Worm (Caenorhabditis elegans) whole organism, late embryonic: ENCODE measurements around the gene K08D8.7.

Source experiments
- K02D7.2 ChIP-seq: sonication (generic microtip); optimal IDR thresholded peaks from 2 replicates; lab custom pipeline; 2017; ENCODE audit warnings: mild to moderate bottlenecking, missing genetic modification characterization, missing compliant biosample characterization
- ahr-1 ChIP-seq: sonication (generic microtip); optimal IDR thresholded peaks from 2 replicates; lab custom pipeline; 2016; ENCODE audit warnings: missing genetic modification characterization, missing compliant biosample characterization
- ama-1 ChIP-seq: fragments of 150-350 bp; optimal IDR thresholded peaks from 2 replicates; lab custom pipeline; 2014
- ceh-14 ChIP-seq: sonication (generic microtip); optimal IDR thresholded peaks from 2 replicates; lab custom pipeline; 2016; ENCODE audit warnings: missing genotype, missing genetic modification characterization, missing compliant biosample characterization
- ceh-18 ChIP-seq: sonication (generic microtip); optimal IDR thresholded peaks from 2 replicates; lab custom pipeline; 2016; ENCODE audit warnings: missing genetic modification characterization, missing compliant biosample characterization
- ceh-19 ChIP-seq: fragments of 200-800 bp; sonication (Bioruptor generic); optimal IDR thresholded peaks from 2 replicates; lab custom pipeline; 2018; ENCODE audit warnings: mild to moderate bottlenecking, missing genetic modification characterization, missing compliant biosample characterization
- ceh-2 ChIP-seq: sonication (generic microtip); optimal IDR thresholded peaks from 2 replicates; lab custom pipeline; 2016; ENCODE audit warnings: missing genotype, missing genetic modification characterization, missing compliant biosample characterization
- ceh-22 ChIP-seq: sonication (generic microtip); optimal IDR thresholded peaks from 2 replicates; lab custom pipeline; 2017; ENCODE audit warnings: missing biosample characterization, missing genetic modification characterization
- ceh-24 ChIP-seq: sonication (generic microtip); optimal IDR thresholded peaks from 2 replicates; lab custom pipeline; 2016; ENCODE audit warnings: mild to moderate bottlenecking, missing genetic modification characterization, missing compliant biosample characterization
- ceh-45 ChIP-seq: fragments of 200-800 bp; sonication (Bioruptor generic); IDR thresholded peaks from 2 replicates; pipeline ENCODE4 v1.3.6; 2022; ENCODE audit warnings: missing genetic modification reagents, missing genetic modification characterization, missing compliant biosample characterization
- ceh-48 ChIP-seq: sonication (generic microtip); optimal IDR thresholded peaks from 2 replicates; lab custom pipeline; 2016; ENCODE audit warnings: missing genetic modification characterization, inconsistent platforms, missing compliant biosample characterization
- ceh-6 ChIP-seq: fragments of 200-800 bp; sonication (Bioruptor generic); optimal IDR thresholded peaks from 2 replicates; lab custom pipeline; 2018; ENCODE audit warnings: mild to moderate bottlenecking, missing genetic modification characterization, missing compliant biosample characterization
- dmd-4 ChIP-seq: sonication (generic microtip); optimal IDR thresholded peaks from 2 replicates; lab custom pipeline; 2016; ENCODE audit warnings: borderline replicate concordance, missing genetic modification characterization, missing compliant biosample characterization
- dve-1 ChIP-seq: sonication (generic microtip); optimal IDR thresholded peaks from 2 replicates; lab custom pipeline; 2017; ENCODE audit warnings: antibody characterized with exemption, mild to moderate bottlenecking, missing genetic modification characterization, missing compliant biosample characterization
- elt-2 ChIP-seq: sonication (generic microtip); optimal IDR thresholded peaks from 2 replicates; lab custom pipeline; 2016; ENCODE audit warnings: missing genetic modification reagents, missing genetic modification characterization, missing compliant biosample characterization
- elt-4 ChIP-seq: sonication (generic microtip); optimal IDR thresholded peaks from 2 replicates; lab custom pipeline; 2016; ENCODE audit warnings: missing genetic modification characterization, missing compliant biosample characterization
- eyg-1 ChIP-seq: sonication (generic microtip); optimal IDR thresholded peaks from 2 replicates; lab custom pipeline; 2016; ENCODE audit warnings: missing genotype, missing genetic modification characterization, missing compliant biosample characterization
- gmeb-2 ChIP-seq: sonication (generic microtip); optimal IDR thresholded peaks from 2 replicates; lab custom pipeline; 2016; ENCODE audit warnings: missing genetic modification characterization, inconsistent platforms, missing compliant biosample characterization
- hlh-15 ChIP-seq: sonication (generic microtip); optimal IDR thresholded peaks from 2 replicates; lab custom pipeline; 2016; ENCODE audit warnings: missing genetic modification characterization, missing compliant biosample characterization
- hlh-30 ChIP-seq: sonication (generic microtip); optimal IDR thresholded peaks from 2 replicates; lab custom pipeline; 2017; ENCODE audit warnings: antibody characterized with exemption, missing genetic modification characterization, missing compliant biosample characterization; ENCODE audit not compliant: insufficient read depth
- lin-11 ChIP-seq: fragments of 200-800 bp; sonication (Bioruptor generic); optimal IDR thresholded peaks from 2 replicates; lab custom pipeline; 2018; ENCODE audit warnings: mild to moderate bottlenecking, missing genetic modification characterization, missing compliant biosample characterization
- madf-2 ChIP-seq: sonication (generic microtip); optimal IDR thresholded peaks from 2 replicates; lab custom pipeline; 2017; ENCODE audit warnings: missing genetic modification characterization, missing compliant biosample characterization
- nhr-11 ChIP-seq: fragments of 150-350 bp; optimal IDR thresholded peaks from 2 replicates; lab custom pipeline; 2014; ENCODE audit warnings: missing biosample characterization, missing genetic modification characterization
- nhr-232 ChIP-seq: sonication (generic microtip); optimal IDR thresholded peaks from 2 replicates; lab custom pipeline; 2016; ENCODE audit warnings: missing genetic modification characterization, missing compliant biosample characterization
- pag-3 ChIP-seq: sonication (generic microtip); optimal IDR thresholded peaks from 2 replicates; lab custom pipeline; 2016; ENCODE audit warnings: missing compliant biosample characterization, missing genetic modification characterization, borderline replicate concordance
- pat-9 ChIP-seq: fragments of 200-800 bp; sonication (Bioruptor generic); optimal IDR thresholded peaks from 2 replicates; lab custom pipeline; 2018; ENCODE audit warnings: mild to moderate bottlenecking, missing genetic modification characterization, moderate library complexity, missing compliant biosample characterization
- pax-1 ChIP-seq: fragments of 150-350 bp; optimal IDR thresholded peaks from 2 replicates; lab custom pipeline; 2014; ENCODE audit warnings: missing biosample characterization, missing genetic modification characterization
- pha-2 ChIP-seq: sonication (generic microtip); optimal IDR thresholded peaks from 2 replicates; lab custom pipeline; 2017; ENCODE audit warnings: mild to moderate bottlenecking, missing genetic modification characterization, missing compliant biosample characterization
- rnt-1 ChIP-seq: sonication (generic microtip); optimal IDR thresholded peaks from 2 replicates; lab custom pipeline; 2016; ENCODE audit warnings: missing genetic modification characterization, missing compliant biosample characterization
- sdc-2 ChIP-seq: sonication (generic microtip); optimal IDR thresholded peaks from 2 replicates; lab custom pipeline; 2016; ENCODE audit warnings: missing genotype, missing genetic modification characterization, missing compliant biosample characterization
- tbx-7 ChIP-seq: sonication (generic microtip); optimal IDR thresholded peaks from 2 replicates; lab custom pipeline; 2016; ENCODE audit warnings: missing genotype, missing genetic modification characterization, missing compliant biosample characterization
- unc-42 ChIP-seq: sonication (generic microtip); optimal IDR thresholded peaks from 2 replicates; lab custom pipeline; 2016; ENCODE audit warnings: missing genotype, missing genetic modification characterization, missing compliant biosample characterization
- zip-5 ChIP-seq: sonication (generic microtip); optimal IDR thresholded peaks from 2 replicates; lab custom pipeline; 2016; ENCODE audit warnings: missing genetic modification characterization, missing compliant biosample characterization

K08D8.7 gene

DNA sequence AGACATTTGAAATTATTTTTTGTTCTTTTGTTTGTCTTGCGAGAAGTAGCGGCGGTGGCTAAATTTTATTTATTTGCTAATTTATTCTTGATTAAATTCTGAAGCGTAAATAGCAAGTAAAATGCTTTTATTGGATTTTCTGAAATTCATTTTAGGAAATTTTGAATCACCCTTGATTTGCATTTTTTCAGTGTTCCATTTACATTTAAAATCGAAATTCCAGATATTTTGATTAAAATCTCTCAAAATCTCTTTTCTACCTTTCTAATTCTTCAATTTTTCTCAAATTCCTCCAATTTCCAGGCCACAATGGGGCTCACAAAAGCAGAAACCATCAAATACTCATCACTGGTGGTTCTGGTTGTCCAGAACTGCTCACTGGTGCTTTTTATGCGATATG is 41.4 kb upstream of the K08D8.7 start, which contains the start of gene nstp-5:
nstp-5 (plus strand) TSS at position 301 of the 400 bp plus-strand sequence.
- TF ChIP-seq nhr-11 (tag; lab: Kevin White, UChicago) (no peak), ceh-19 (GFP tag; lab: Kevin White, UChicago) (no peak)
- TF ChIP-seq, all 69 proteins: peak for 0

DNA sequence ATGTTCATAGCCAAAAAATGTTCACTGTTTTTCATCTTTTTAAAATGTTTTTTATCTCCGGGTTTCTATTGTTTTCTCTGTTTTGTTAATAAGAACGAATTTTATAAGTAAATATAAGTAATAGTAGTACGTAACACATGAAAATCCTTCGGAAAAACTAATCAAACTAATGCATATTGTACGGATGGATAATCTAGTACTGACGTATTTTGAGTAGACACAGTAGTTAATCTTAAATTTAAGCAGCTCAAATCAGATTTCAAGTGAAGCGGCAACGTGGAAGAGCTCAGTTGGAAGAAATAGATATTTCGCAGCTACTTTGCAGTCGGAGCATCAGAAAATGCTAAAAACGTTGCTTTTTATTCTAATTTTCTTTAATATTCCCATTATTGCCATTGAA is 36.8 kb upstream of the K08D8.7 start, which contains the start of gene gcy-18:
gcy-18 (plus strand) TSS at position 301 of the 400 bp plus-strand sequence.
- TF ChIP-seq ceh-14 (tag; lab: Kevin White, UChicago) (no peak), pax-1 (no peak), ceh-19 (GFP tag; lab: Kevin White, UChicago) (no peak), hlh-15 (tag; lab: Kevin White, UChicago) (no peak), eyg-1 (tag; lab: Kevin White, UChicago) (no peak), ceh-2 (no peak), hlh-30 (tag; lab: Kevin White, UChicago) (no peak), pha-2 (tag; lab: Kevin White, UChicago) (no peak), K02D7.2 (tag; lab: Kevin White, UChicago) (no peak), ceh-22 (tag; lab: Kevin White, UChicago) (no peak), lin-11 (tag; lab: Kevin White, UChicago) (no peak), gmeb-2 (tag; lab: Kevin White, UChicago) (no peak), tbx-7 (tag; lab: Kevin White, UChicago) (no peak), rnt-1 (tag; lab: Kevin White, UChicago) (no peak), dmd-4 (tag; lab: Kevin White, UChicago) (no peak), nhr-11 (tag; lab: Kevin White, UChicago) (no peak), ceh-6 (GFP tag; lab: Kevin White, UChicago) (no peak), ceh-48 (tag; lab: Kevin White, UChicago) (no peak)

DNA sequence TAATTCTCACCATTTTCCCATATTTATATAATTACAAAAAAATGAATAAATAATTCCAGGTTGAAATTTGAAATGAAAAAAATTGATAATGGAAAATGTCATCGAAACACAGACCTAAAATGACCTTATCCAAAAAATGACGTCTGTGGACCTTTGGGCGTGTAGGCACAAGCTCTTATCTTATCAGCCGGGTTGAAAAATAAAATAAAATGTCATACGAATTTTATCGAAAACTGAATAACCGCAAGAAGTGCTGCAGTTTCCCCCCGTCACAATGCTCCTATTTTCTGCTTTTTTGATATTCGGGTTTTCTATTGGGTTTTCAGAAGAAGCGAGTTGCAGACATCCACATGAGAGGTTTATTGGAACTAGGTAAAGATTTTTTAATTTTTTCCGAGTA is 30.7 kb upstream of the K08D8.7 start, which contains the start of gene clec-186:
clec-186 (plus strand) TSS at position 226 of the 400 bp plus-strand sequence.
- no peak for TF ChIP-seq ceh-14 (tag; lab: Kevin White, UChicago)
- TF ChIP-seq elt-2 (tag; lab: Kevin White, UChicago), result peak; percentile 46

DNA sequence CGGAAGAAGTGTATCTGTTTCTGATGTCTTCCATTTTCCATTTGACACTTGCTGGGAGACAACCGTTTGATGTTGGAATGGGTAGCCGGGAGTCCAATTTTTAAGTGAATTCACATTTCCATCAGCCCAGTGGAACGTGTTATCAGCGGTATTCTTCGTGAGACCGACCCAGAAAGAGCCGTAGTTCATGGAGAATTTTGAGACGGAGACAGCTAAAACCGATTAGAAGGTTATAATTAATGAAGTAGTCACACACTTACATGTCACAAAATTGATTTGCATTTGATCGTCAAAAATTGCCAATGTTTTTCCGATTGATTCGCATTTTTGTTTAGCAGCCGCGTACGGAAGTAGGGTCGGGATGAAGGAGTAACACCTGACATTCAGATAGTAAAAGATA is 27.2 kb upstream of the K08D8.7 start:
- no peak for TF ChIP-seq dve-1
- no peak for TF ChIP-seq pat-9 (tag; lab: Kevin White, UChicago)
- no peak for TF ChIP-seq rnt-1 (tag; lab: Kevin White, UChicago)
- no peak for TF ChIP-seq nhr-232 (tag; lab: Kevin White, UChicago)
- no peak for TF ChIP-seq unc-42 (tag; lab: Kevin White, UChicago)
- no peak for TF ChIP-seq sdc-2 (tag; lab: Kevin White, UChicago)
- no peak for TF ChIP-seq zip-5 (tag; lab: Kevin White, UChicago)
- no peak for TF ChIP-seq hlh-30 (tag; lab: Kevin White, UChicago)

- TF ChIP-seq hlh-30 (tag; lab: Kevin White, UChicago), result no peak
- no peak for TF ChIP-seq ceh-19 (GFP tag; lab: Kevin White, UChicago)
- no peak for TF ChIP-seq ceh-18
- TF ChIP-seq pat-9 (tag; lab: Kevin White, UChicago), result no peak
- no peak for TF ChIP-seq ahr-1 (tag; lab: Kevin White, UChicago)
- no peak for TF ChIP-seq ceh-24
- TF ChIP-seq ama-1 (lab: Kevin White, UChicago), result no peak
- no peak for TF ChIP-seq madf-2
- no peak for TF ChIP-seq dmd-4 (tag; lab: Kevin White, UChicago)
- TF ChIP-seq pag-3 (tag; lab: Kevin White, UChicago), result no peak
- TF ChIP-seq elt-4 (tag; lab: Kevin White, UChicago), result no peak
- TF ChIP-seq ceh-45 (GFP tag; lab: Robert Waterston, UW), result no peak
Observed at ce11 chrIV:12869812-12870211, 26.8 kb upstream of the K08D8.7 start.
